Worm (Caenorhabditis elegans) whole organism, L4/young adult: ENCODE results near the gene F54D12.1.

Source experiments
- W03F9.2 ChIP-seq: fragments of 150-350 bp; optimal IDR thresholded peaks from 2 replicates; lab custom pipeline; 2014; ENCODE audit warnings: missing biosample characterization, missing genetic modification characterization
- dao-5 ChIP-seq: sonication (generic microtip); optimal IDR thresholded peaks from 2 replicates; lab custom pipeline; 2016; ENCODE audit warnings: missing genotype, missing genetic modification characterization, moderate library complexity, missing compliant biosample characterization
- him-1 ChIP-seq: sonication (generic microtip); optimal IDR thresholded peaks from 2 replicates; lab custom pipeline; 2016; ENCODE audit warnings: missing genotype, missing genetic modification reagents, missing genetic modification characterization, missing compliant biosample characterization

The F54D12.1 gene

ce11 chrII:1375627-1376026 is 24.6 kb upstream of the F54D12.1 start:
- TF ChIP-seq dao-5 (tag; lab: Kevin White, UChicago): no peak
- no peak for TF ChIP-seq W03F9.2 (tag; lab: Kevin White, UChicago)
- no peak for TF ChIP-seq him-1

ce11 chrII:1376795-1377194 is 23.4 kb upstream of the F54D12.1 start:
- TF ChIP-seq dao-5 (tag; lab: Kevin White, UChicago): no peak
- TF ChIP-seq him-1: no peak
- no peak for TF ChIP-seq W03F9.2 (tag; lab: Kevin White, UChicago)

ce11 chrII:1378259-1378658 is 21.9 kb upstream of the F54D12.1 start, which contains the start of gene F54D12.10:
F54D12.10 (minus strand) TSS chrII:1378359.
- no peak for TF ChIP-seq dao-5 (tag; lab: Kevin White, UChicago)
- TF ChIP-seq W03F9.2 (tag; lab: Kevin White, UChicago): no peak
- TF ChIP-seq him-1: no peak

ce11 chrII:1381618-1382017 is 18.6 kb upstream of the F54D12.1 start, which contains the start of gene F54D12.9:
F54D12.9 (minus strand) TSS chrII:1381718.
- TF ChIP-seq W03F9.2 (tag; lab: Kevin White, UChicago) (no peak), him-1 (no peak), dao-5 (tag; lab: Kevin White, UChicago) (no peak)

ce11 chrII:1385280-1385679 is 14.9 kb upstream of the F54D12.1 start, which contains the start of gene F54D12.7:
F54D12.7 (minus strand) TSS chrII:1385380.
- TF ChIP-seq dao-5 (tag; lab: Kevin White, UChicago) (no peak), W03F9.2 (tag; lab: Kevin White, UChicago) (no peak), him-1 (no peak)

ce11 chrII:1386478-1386877 is 13.7 kb upstream of the F54D12.1 start, which contains the start of gene aat-7:
aat-7 (plus strand) TSS chrII:1386870.
- TF ChIP-seq dao-5 (tag; lab: Kevin White, UChicago) (no peak), W03F9.2 (tag; lab: Kevin White, UChicago) (no peak), him-1 (no peak)

- no peak for TF ChIP-seq W03F9.2 (tag; lab: Kevin White, UChicago)
- no peak for TF ChIP-seq him-1
- no peak for TF ChIP-seq dao-5 (tag; lab: Kevin White, UChicago)
These were observed 2.5 kb upstream of the F54D12.1 start, which contains the start of gene F54D12.8 for ce11 chrII:1397703-1398102. F54D12.8 (minus strand) TSS chrII:1398038.

- no peak for TF ChIP-seq him-1
- TF ChIP-seq W03F9.2 (tag; lab: Kevin White, UChicago): no peak
These were observed 1.8 kb upstream of the F54D12.1 start, which contains the start of gene F54D12.2 for ce11 chrII:1398396-1398795. F54D12.2 (plus strand) TSS chrII:1398696.

ce11 chrII:1401474-1401873 is 1.3 kb downstream of the F54D12.1 start, which contains the start of gene Y51H7C.8:
Y51H7C.8 (plus strand) TSS chrII:1401774.
- no peak for TF ChIP-seq him-1
- no peak for TF ChIP-seq dao-5 (tag; lab: Kevin White, UChicago)
- no peak for TF ChIP-seq W03F9.2 (tag; lab: Kevin White, UChicago)

ce11 chrII:1402167-1402619 is 2.0 kb downstream of the F54D12.1 start, which contains the start of gene Y51H7C.7:
Y51H7C.7 (plus strand) TSS chrII:1402569.
- TF ChIP-seq him-1 (no peak), W03F9.2 (tag; lab: Kevin White, UChicago) (no peak), dao-5 (tag; lab: Kevin White, UChicago) (no peak)

ce11 chrII:1403056-1403455 is 2.9 kb downstream of the F54D12.1 start, which contains the start of the genes Y51H7C.41 and cogc-4:
Y51H7C.41 (plus strand) TSS chrII:1403321.
cogc-4 (plus strand) TSS chrII:1403441.
- no peak for TF ChIP-seq dao-5 (tag; lab: Kevin White, UChicago)
- TF ChIP-seq him-1: no peak

- TF ChIP-seq him-1: no peak
These were observed 11.2 kb downstream of the F54D12.1 start, which contains the start of gene Y51H7C.9 for ce11 chrII:1411372-1411771. Y51H7C.9 (minus strand) TSS chrII:1411472.

ce11 chrII:1412359-1412907 is 12.2 kb downstream of the F54D12.1 start, which contains the start of gene alkb-1:
alkb-1 (plus strand) TSS chrII:1412409.
- no peak for TF ChIP-seq W03F9.2 (tag; lab: Kevin White, UChicago)
- no peak for TF ChIP-seq him-1
- no peak for TF ChIP-seq dao-5 (tag; lab: Kevin White, UChicago)

ce11 chrII:1419994-1420393 is 19.8 kb downstream of the F54D12.1 start:
- no peak for TF ChIP-seq dao-5 (tag; lab: Kevin White, UChicago)
- no peak for TF ChIP-seq him-1
- no peak for TF ChIP-seq W03F9.2 (tag; lab: Kevin White, UChicago)
